Worm (Caenorhabditis elegans): ENCODE data around the gene F21C10.5.
A peak's percentile ranks its signal among the peaks of the same experiment; 100 is the strongest.

The F21C10.5 gene

DNA sequence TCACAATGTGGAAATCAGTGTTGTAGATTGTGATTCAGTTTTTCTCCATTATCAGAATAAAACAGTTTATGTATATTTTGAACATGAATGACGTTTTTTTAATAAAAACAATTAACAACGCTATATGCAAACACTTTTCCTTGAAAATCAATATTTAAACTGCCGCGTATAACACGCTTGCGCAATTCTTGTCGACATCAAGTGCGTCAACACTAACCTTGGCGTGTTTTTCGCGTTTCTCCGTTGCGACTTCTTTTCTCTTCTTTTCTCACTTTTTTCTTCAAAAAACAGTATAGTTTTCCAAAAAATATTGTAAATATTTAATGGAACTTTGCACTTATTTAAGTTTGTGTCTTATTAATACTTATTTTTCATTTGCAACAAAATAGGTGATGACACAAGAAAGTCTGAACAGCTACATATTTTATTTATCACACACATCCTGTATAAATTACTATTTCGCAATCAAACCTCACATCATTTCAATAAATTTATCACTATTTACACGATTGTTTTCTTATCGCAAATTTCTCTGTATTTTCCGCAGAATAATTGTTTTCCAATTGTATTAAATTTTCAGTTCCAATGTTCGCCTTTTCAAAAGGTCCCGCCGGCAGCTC, 49.9 kb downstream of the F21C10.5 start, which contains the start of gene spas-1:
TSS of gene spas-1 (plus strand) at position 572 of the 620 bp plus-strand sequence.
- TF ChIP-seq fkh-10 (GFP tag; optimal IDR thresholded peaks at IDR 0.05): peak; percentile 80
- no peak for TF ChIP-seq snpc-1.2 (GFP tag; IDR thresholded peaks at IDR 0.05)
- no peak for TF ChIP-seq snpc-4 (tag; optimal IDR thresholded peaks at IDR 0.05)
- peak; percentile 65 for TF ChIP-seq hmg-1.1 (GFP tag; IDR thresholded peaks at IDR 0.05)
- no peak for TF ChIP-seq lin-29 (GFP tag; IDR thresholded peaks at IDR 0.05)
- TF ChIP-seq aly-2 (tag; optimal IDR thresholded peaks at IDR 0.05): no peak
- TF ChIP-seq ceh-28 (tag; optimal IDR thresholded peaks at IDR 0.05): no peak
- no peak for TF ChIP-seq sdz-12 (GFP tag; optimal IDR thresholded peaks at IDR 0.05)
- no peak for TF ChIP-seq nhr-111 (GFP tag; optimal IDR thresholded peaks at IDR 0.05)
- no peak for TF ChIP-seq attf-4 (tag; optimal IDR thresholded peaks at IDR 0.05)
- TF ChIP-seq ceh-82 (tag; optimal IDR thresholded peaks at IDR 0.05): no peak
- peak; percentile 94 for TF ChIP-seq dve-1 (tag; optimal IDR thresholded peaks at IDR 0.05; ENCODE audit: insufficient read depth)
- no peak for TF ChIP-seq vab-7 (GFP tag; IDR thresholded peaks at IDR 0.05)
- no peak for TF ChIP-seq egl-27 (tag; optimal IDR thresholded peaks at IDR 0.05)
- TF ChIP-seq hif-1 (tag; optimal IDR thresholded peaks at IDR 0.05): peak in 1 of 2 experiments; percentile 51
- peak; percentile 76 for TF ChIP-seq ctbp-1 (GFP tag; IDR thresholded peaks at IDR 0.05)
- TF ChIP-seq mxl-3 (GFP tag; optimal IDR thresholded peaks at IDR 0.05): peak; percentile 50
- TF ChIP-seq nhr-102 (tag; optimal IDR thresholded peaks at IDR 0.05): peak; percentile 92
- TF ChIP-seq ceh-20 (GFP tag; IDR thresholded peaks at IDR 0.05): no peak
- peak; percentile 89 for TF ChIP-seq mes-2 (tag; optimal IDR thresholded peaks at IDR 0.05; ENCODE audit: poor library complexity, severe bottlenecking)
- no peak for TF ChIP-seq lin-39 (tag; optimal IDR thresholded peaks at IDR 0.05)
- no peak for TF ChIP-seq ZK337.2 (GFP tag; IDR thresholded peaks at IDR 0.05)
- TF ChIP-seq unc-62 (GFP tag; optimal IDR thresholded peaks at IDR 0.05 in 1 of 2): peak in 1 of 2 experiments; percentile 96
- TF ChIP-seq unc-62 (tag; optimal IDR thresholded peaks at IDR 0.05): no peak
- peak; percentile 26 for TF ChIP-seq fos-1 (tag; optimal IDR thresholded peaks at IDR 0.05)
- TF ChIP-seq skn-1 (tag; optimal IDR thresholded peaks at IDR 0.05): no peak
- TF ChIP-seq D1046.2 (GFP tag; IDR thresholded peaks at IDR 0.05): no peak
- TF ChIP-seq nhr-28 (tag; optimal IDR thresholded peaks at IDR 0.05): peak; percentile 74
- TF ChIP-seq lin-1 (GFP tag; IDR thresholded peaks at IDR 0.05): no peak
- 0 out of 2 replicates have a peak, but pooled peaks have one; percentile 19 for TF ChIP-seq zfp-3 (GFP tag; conservative IDR thresholded peaks at IDR 0.05)
- TF ChIP-seq dmd-6 (GFP tag; IDR thresholded peaks at IDR 0.05): peak; percentile 57
- TF ChIP-seq dpl-1 (GFP tag; optimal IDR thresholded peaks at IDR 0.05): peak; percentile 97
- TF ChIP-seq duxl-1 (tag; optimal IDR thresholded peaks at IDR 0.05; ENCODE audit: poor library complexity): peak; percentile 68
- TF ChIP-seq spr-1 (tag; optimal IDR thresholded peaks at IDR 0.05): peak; percentile 51
- TF ChIP-seq rbr-2 (tag; optimal IDR thresholded peaks at IDR 0.05): peak; percentile 86
- no peak for TF ChIP-seq Y5F2A.4 (GFP tag; optimal IDR thresholded peaks at IDR 0.05)
- TF ChIP-seq nhr-6 (tag; optimal IDR thresholded peaks at IDR 0.05): peak; percentile 83
- no peak for TF ChIP-seq madf-9 (GFP tag; conservative IDR thresholded peaks at IDR 0.05)
- no peak for TF ChIP-seq ZK546.5 (tag; optimal IDR thresholded peaks at IDR 0.05)
- no peak for TF ChIP-seq nhr-41 (GFP tag; IDR thresholded peaks at IDR 0.05)
- TF ChIP-seq daf-19 (GFP tag; conservative IDR thresholded peaks at IDR 0.05): no peak
- no peak for TF ChIP-seq tag-97 (GFP tag; IDR thresholded peaks at IDR 0.05)
- peak; percentile 44 for TF ChIP-seq jun-1 (tag; optimal IDR thresholded peaks at IDR 0.05)
- peak; percentile 94 for TF ChIP-seq mep-1 (tag; optimal IDR thresholded peaks at IDR 0.05)
- TF ChIP-seq R02D3.7 (tag; optimal IDR thresholded peaks at IDR 0.05): no peak
- TF ChIP-seq mdt-29 (GFP tag; IDR thresholded peaks at IDR 0.05): no peak
- TF ChIP-seq lim-7 (GFP tag; IDR thresholded peaks at IDR 0.05): no peak
- no peak for TF ChIP-seq F26F4.8 (GFP tag; conservative IDR thresholded peaks at IDR 0.05)
- TF ChIP-seq ceh-62 (tag; optimal IDR thresholded peaks at IDR 0.05): no peak
- no peak for TF ChIP-seq nhr-42 (GFP tag; IDR thresholded peaks at IDR 0.05)
- TF ChIP-seq set-16 (GFP tag; IDR thresholded peaks at IDR 0.05): no peak
- TF ChIP-seq ama-1 (optimal IDR thresholded peaks at IDR 0.05): no peak

All from whole organism, L4 larva.